Fruit fly (Drosophila melanogaster) whole organism, embryonic: Measurements from ENCODE around the gene Adat1.

Experiments
- Bgb ChIP-seq: fragments of 200-800 bp; sonication (Bioruptor generic); IDR thresholded peaks from 2 replicates; pipeline ENCODE4 v1.3.6; 2022; ENCODE audit warnings: missing biosample characterization, missing genetic modification characterization; ENCODE audit not compliant: partially characterized antibody
- CG10979 ChIP-seq: fragments of 200-800 bp; sonication (Bioruptor generic); optimal IDR thresholded peaks from 2 replicates; lab custom pipeline; 2018; ENCODE audit warnings: missing biosample characterization, mild to moderate bottlenecking, missing genetic modification characterization, moderate library complexity
- CG12769 ChIP-seq: fragments of 200-800 bp; sonication (Bioruptor generic); optimal IDR thresholded peaks from 2 replicates; lab custom pipeline; 2019; ENCODE audit warnings: missing biosample characterization, mild to moderate bottlenecking, missing genetic modification characterization, moderate library complexity
- CG12942 ChIP-seq: fragments of 200-800 bp; sonication (Bioruptor generic); optimal IDR thresholded peaks from 3 replicates; lab custom pipeline; 2016; ENCODE audit warnings: missing biosample characterization, missing genetic modification characterization
- CG16779 ChIP-seq: fragments of 200-800 bp; sonication (Bioruptor generic); IDR thresholded peaks from 2 replicates; pipeline ENCODE4 v1.3.6; 2022; ENCODE audit warnings: missing biosample characterization, missing genetic modification characterization
- CG17829 ChIP-seq: fragments of 200-800 bp; optimal IDR thresholded peaks from 2 replicates; lab custom pipeline; 2019; ENCODE audit warnings: missing biosample characterization, mild to moderate bottlenecking, missing genetic modification characterization, moderate library complexity
- CG2120 ChIP-seq: fragments of 200-800 bp; sonication (Bioruptor generic); optimal IDR thresholded peaks from 3 replicates; lab custom pipeline; 2016; ENCODE audit warnings: missing biosample characterization, missing genetic modification characterization
- CG2199 ChIP-seq: fragments of 200-800 bp; sonication (Bioruptor generic); IDR thresholded peaks from 3 replicates; pipeline ENCODE4 v1.3.6; 2022; ENCODE audit warnings: missing biosample characterization, missing genetic modification characterization
- CG31441 ChIP-seq: fragments of 200-800 bp; sonication (Bioruptor generic); IDR thresholded peaks from 2 replicates; pipeline ENCODE4 v1.3.6; 2022; ENCODE audit warnings: missing biosample characterization, missing genetic modification characterization
- CG32767 ChIP-seq: fragments of 200-800 bp; sonication (Bioruptor generic); IDR thresholded peaks from 2 replicates; pipeline ENCODE4 v1.3.6; 2022; ENCODE audit warnings: missing biosample characterization, missing genetic modification characterization
- CG34224 ChIP-seq: fragments of 200-800 bp; sonication (Bioruptor generic); IDR thresholded peaks from 3 replicates; pipeline ENCODE4 v1.3.6; 2022; ENCODE audit warnings: missing biosample characterization, missing genetic modification characterization; ENCODE audit not compliant: partially characterized antibody
- CG34422 ChIP-seq: fragments of 200-800 bp; sonication (Bioruptor generic); IDR thresholded peaks from 3 replicates; pipeline ENCODE4 v1.3.6; 2022; ENCODE audit warnings: missing biosample characterization, missing genetic modification characterization
- CG8281 ChIP-seq: fragments of 200-800 bp; sonication (Bioruptor generic); optimal IDR thresholded peaks from 2 replicates; lab custom pipeline; 2018; ENCODE audit warnings: missing biosample characterization, mild to moderate bottlenecking, missing genetic modification characterization, moderate library complexity
- Dfd ChIP-seq, 2 experiments: fragments of >200 bp; optimal IDR thresholded peaks; 2 replicates each; lab custom pipeline; 2017; ENCODE audit warnings: missing biosample characterization in 2 of 2, missing genetic modification characterization in 2 of 2
- H15 ChIP-seq: fragments of 200-800 bp; sonication (Bioruptor generic); IDR thresholded peaks from 3 replicates; pipeline ENCODE4 v1.3.6; 2022; ENCODE audit warnings: missing biosample characterization, missing genetic modification characterization
- HLH4C ChIP-seq: fragments of 200-800 bp; sonication (Bioruptor generic); IDR thresholded peaks from 3 replicates; pipeline ENCODE4 v1.3.6; 2022; ENCODE audit warnings: missing biosample characterization, missing genetic modification characterization; ENCODE audit not compliant: partially characterized antibody
- Hmx ChIP-seq: fragments of 200-800 bp; sonication (Bioruptor generic); optimal IDR thresholded peaks from 2 replicates; lab custom pipeline; 2016; ENCODE audit warnings: missing biosample characterization, missing genetic modification characterization
- Jarid2 ChIP-seq: fragments of 200-800 bp; sonication (Bioruptor generic); optimal IDR thresholded peaks from 3 replicates; lab custom pipeline; 2017; ENCODE audit warnings: mild to moderate bottlenecking, missing biosample characterization, missing genetic modification reagents, missing genetic modification characterization
- Lpt ChIP-seq: fragments of >200 bp; optimal IDR thresholded peaks from 2 replicates; lab custom pipeline; 2018; ENCODE audit warnings: missing biosample characterization, missing genetic modification characterization
- Mes4 ChIP-seq: fragments of 200-800 bp; sonication (Bioruptor generic); optimal IDR thresholded peaks from 2 replicates; lab custom pipeline; 2016; ENCODE audit warnings: missing biosample characterization, missing genetic modification characterization
- Myb ChIP-seq: fragments of 200-800 bp; sonication (Bioruptor generic); optimal IDR thresholded peaks from 2 replicates; lab custom pipeline; 2016; ENCODE audit warnings: missing biosample characterization, missing genetic modification characterization
- ato ChIP-seq: fragments of 200-800 bp; sonication (Bioruptor generic); IDR thresholded peaks from 2 replicates; pipeline ENCODE4 v1.3.6; 2022; ENCODE audit warnings: missing biosample characterization, missing genetic modification characterization; ENCODE audit not compliant: partially characterized antibody
- bbx ChIP-seq: fragments of 200-800 bp; sonication (Bioruptor generic); IDR thresholded peaks from 2 replicates; pipeline ENCODE4 v1.3.6; 2022; ENCODE audit warnings: missing biosample characterization, missing genetic modification characterization; ENCODE audit not compliant: partially characterized antibody
- bowl ChIP-seq: fragments of 200-800 bp; sonication (Bioruptor generic); IDR thresholded peaks from 2 replicates; pipeline ENCODE4 v1.3.6; 2022; ENCODE audit warnings: missing biosample characterization, missing genetic modification characterization
- cg ChIP-seq: fragments of 200-800 bp; sonication (Bioruptor generic); optimal IDR thresholded peaks from 3 replicates; lab custom pipeline; 2019; ENCODE audit warnings: missing biosample characterization, mild to moderate bottlenecking, missing genetic modification characterization, moderate library complexity
- chinmo ChIP-seq: fragments of 200-800 bp; sonication (Bioruptor generic); IDR thresholded peaks from 4 replicates; pipeline ENCODE4 v1.3.6; 2022; ENCODE audit warnings: missing biosample characterization, missing genetic modification characterization; ENCODE audit not compliant: partially characterized antibody
- chm ChIP-seq: fragments of 200-800 bp; sonication (Bioruptor generic); IDR thresholded peaks from 2 replicates; pipeline ENCODE4 v1.3.6; 2022; ENCODE audit warnings: missing biosample characterization, missing genetic modification characterization
- ci ChIP-seq: fragments of 200-800 bp; sonication (Bioruptor generic); IDR thresholded peaks from 3 replicates; pipeline ENCODE4 v1.3.6; 2022; ENCODE audit warnings: missing biosample characterization, missing genetic modification characterization
- danr ChIP-seq: fragments of 200-800 bp; sonication (Bioruptor generic); IDR thresholded peaks from 2 replicates; pipeline ENCODE4 v1.3.6; 2022; ENCODE audit warnings: missing biosample characterization, missing genetic modification characterization
- dati ChIP-seq: fragments of 200-800 bp; sonication (Bioruptor generic); IDR thresholded peaks from 2 replicates; pipeline ENCODE4 v1.3.6; 2022; ENCODE audit warnings: missing biosample characterization, missing genetic modification characterization
- ewg ChIP-seq: fragments of 200-800 bp; sonication (Bioruptor generic); optimal IDR thresholded peaks from 3 replicates; lab custom pipeline; 2017; ENCODE audit warnings: mild to moderate bottlenecking, missing biosample characterization, missing genetic modification reagents, missing genetic modification characterization
- her ChIP-seq: fragments of 200-800 bp; sonication (Bioruptor generic); optimal IDR thresholded peaks from 2 replicates; lab custom pipeline; 2016; ENCODE audit warnings: missing biosample characterization, missing genetic modification characterization
- hth ChIP-seq: fragments of >200 bp; optimal IDR thresholded peaks from 2 replicates; lab custom pipeline; 2017; ENCODE audit warnings: inconsistent platforms
- inv ChIP-seq: fragments of 200-800 bp; sonication (Bioruptor generic); IDR thresholded peaks from 2 replicates; pipeline ENCODE4 v1.3.6; 2022; ENCODE audit warnings: missing biosample characterization, missing genetic modification characterization; ENCODE audit not compliant: partially characterized antibody
- lilli ChIP-seq: fragments of 200-800 bp; sonication (Bioruptor generic); optimal IDR thresholded peaks from 3 replicates; lab custom pipeline; 2016; ENCODE audit warnings: missing biosample characterization, missing genetic modification characterization
- luna ChIP-seq: fragments of 200-800 bp; sonication (Bioruptor generic); optimal IDR thresholded peaks from 2 replicates; lab custom pipeline; 2016; ENCODE audit warnings: missing biosample characterization, missing genetic modification characterization
- mld ChIP-seq: fragments of 200-800 bp; sonication (Bioruptor generic); IDR thresholded peaks from 3 replicates; pipeline ENCODE4 v1.3.6; 2022; ENCODE audit warnings: missing biosample characterization, missing genetic modification characterization; ENCODE audit not compliant: partially characterized antibody
- rib ChIP-seq: fragments of 200-800 bp; sonication (Bioruptor generic); IDR thresholded peaks from 2 replicates; pipeline ENCODE4 v1.3.6; 2022; ENCODE audit warnings: missing biosample characterization, missing genetic modification characterization
- stwl ChIP-seq: fragments of 200-800 bp; sonication (Bioruptor generic); optimal IDR thresholded peaks from 3 replicates; lab custom pipeline; 2018; ENCODE audit warnings: missing biosample characterization, mild to moderate bottlenecking, missing genetic modification characterization, moderate library complexity
- tin ChIP-seq: fragments of 200-800 bp; sonication (Bioruptor generic); optimal IDR thresholded peaks from 3 replicates; lab custom pipeline; 2016; ENCODE audit warnings: missing biosample characterization, missing genetic modification characterization
- tna ChIP-seq: fragments of 200-800 bp; sonication (Bioruptor generic); IDR thresholded peaks from 2 replicates; pipeline ENCODE4 v1.3.6; 2022; ENCODE audit warnings: missing biosample characterization, missing genetic modification characterization; ENCODE audit not compliant: partially characterized antibody
- unc-4 ChIP-seq: fragments of 200-800 bp; sonication (Bioruptor generic); IDR thresholded peaks from 2 replicates; pipeline ENCODE4 v1.3.6; 2022; ENCODE audit warnings: missing biosample characterization, missing genetic modification characterization; ENCODE audit not compliant: partially characterized antibody
- wek ChIP-seq: fragments of 200-800 bp; sonication (Bioruptor generic); optimal IDR thresholded peaks from 3 replicates; lab custom pipeline; 2018; ENCODE audit warnings: missing biosample characterization, mild to moderate bottlenecking, missing genetic modification characterization, moderate library complexity
- z ChIP-seq: fragments of 200-800 bp; sonication (Bioruptor generic); IDR thresholded peaks from 3 replicates; pipeline ENCODE4 v1.3.6; 2022; ENCODE audit warnings: missing biosample characterization, missing genetic modification characterization
- zf30C ChIP-seq: fragments of 200-800 bp; sonication (Bioruptor generic); optimal IDR thresholded peaks from 3 replicates; lab custom pipeline; 2018; ENCODE audit warnings: missing biosample characterization, mild to moderate bottlenecking, missing genetic modification characterization

Adat1 gene

DNA sequence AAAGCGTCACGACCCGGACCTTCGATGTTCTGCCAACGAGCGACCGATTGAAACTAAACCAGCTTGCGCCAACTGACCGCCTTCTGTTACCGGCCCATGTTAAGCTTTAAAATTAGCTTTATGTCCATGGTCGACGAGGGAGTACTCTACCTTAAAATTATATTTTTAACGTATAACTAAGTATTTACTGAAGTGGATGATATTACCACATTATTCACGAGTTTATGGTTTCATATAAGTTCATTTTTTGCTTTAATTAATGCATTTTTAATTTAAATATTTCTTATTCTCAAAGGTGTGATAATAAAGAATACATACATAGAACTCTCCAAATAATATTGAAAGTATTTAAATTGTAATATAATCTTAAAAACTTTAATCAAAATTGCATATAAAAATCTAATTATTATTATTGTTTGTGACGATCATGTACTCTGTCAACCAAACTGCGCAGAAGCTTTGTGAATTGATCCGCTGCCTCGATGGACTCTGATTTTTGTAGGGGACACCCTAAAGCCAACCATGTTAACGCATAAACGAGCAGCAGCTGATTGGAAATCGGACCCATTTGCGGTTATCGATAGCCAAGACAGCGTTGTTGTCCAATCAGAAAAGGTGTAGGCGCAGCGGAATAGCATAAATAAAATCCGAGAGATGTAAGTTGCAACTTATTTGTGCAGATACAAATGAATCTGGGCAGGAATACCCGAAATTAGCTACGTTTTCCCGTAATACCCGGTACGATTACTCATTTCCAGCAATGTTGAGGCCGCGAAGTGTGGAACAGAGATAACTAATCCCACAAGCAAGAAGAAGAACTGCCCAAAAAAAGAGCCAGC lies 30.9 kb downstream of the Adat1 start, which contains the start of the genes CG9008 and p38b (continued):
- TF ChIP-seq CG10979 (tag; lab: Kevin White, UChicago) (peak; percentile 83), Mes4 (no peak), Hmx (GFP tag; lab: Kevin White, UChicago) (no peak), ewg (GFP tag; lab: Kevin White, UChicago) (peak; percentile 79), CG8281 (tag; lab: Kevin White, UChicago) (peak; percentile 54), CG17829 (tag; lab: Kevin White, UChicago) (peak; percentile 88)
- TF ChIP-seq, all 482 proteins: peak for 308

DNA sequence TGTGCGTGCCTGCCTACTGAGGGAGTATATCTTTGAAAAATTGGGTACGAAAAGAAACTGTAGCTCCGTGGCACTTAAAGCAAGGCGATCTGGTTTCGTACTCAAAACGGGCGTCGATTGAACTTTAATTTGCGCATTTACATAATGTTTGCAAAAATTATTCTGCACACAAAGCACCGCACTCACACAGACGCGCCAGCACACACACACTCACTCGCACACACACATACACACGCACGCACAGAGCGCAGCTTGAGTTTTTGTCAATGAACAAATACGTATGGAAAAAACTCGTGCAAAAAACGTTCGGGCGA lies 31.5 kb downstream of the Adat1 start:
- no peak for TF ChIP-seq CG2120 (GFP tag; lab: Kevin White, UChicago)
- TF ChIP-seq tin: no peak
- TF ChIP-seq stwl (tag; lab: Kevin White, UChicago): no peak
- TF ChIP-seq ci (GFP tag; lab: Robert Waterston, UW): peak; percentile 58; the same call in 2 of the 3 replicates
- TF ChIP-seq wek: peak; percentile 13
- TF ChIP-seq Myb (GFP tag; lab: Kevin White, UChicago): no peak
- no peak for TF ChIP-seq dati
- 0 out of 3 replicates have a peak, but pooled peaks have one; percentile 48 for TF ChIP-seq mld (GFP tag; lab: Robert Waterston, UW)
- TF ChIP-seq CG10979 (tag; lab: Kevin White, UChicago): no peak
- TF ChIP-seq CG34422 (GFP tag; lab: Robert Waterston, UW): peak; percentile 83; the same call in 1 of the 3 replicates
- TF ChIP-seq CG2199 (GFP tag; lab: Robert Waterston, UW): 0 out of 3 replicates have a peak, but pooled peaks have one; percentile 22
- 0 out of 2 replicates have a peak, but pooled peaks have one; percentile 36 for TF ChIP-seq tna (GFP tag; lab: Robert Waterston, UW)
- TF ChIP-seq HLH4C (GFP tag; lab: Robert Waterston, UW): 0 out of 3 replicates have a peak, but pooled peaks have one; percentile 6
- peak; percentile 57; the same call in 1 of the 3 replicates for TF ChIP-seq z (GFP tag; lab: Robert Waterston, UW)
- no peak for TF ChIP-seq danr (GFP tag; lab: Robert Waterston, UW)
- TF ChIP-seq chm (GFP tag; lab: Robert Waterston, UW): peak; percentile 25; the same call in 1 of the 2 replicates
- TF ChIP-seq bowl (GFP tag; lab: Robert Waterston, UW): peak; percentile 41; the same call in 1 of the 2 replicates
- TF ChIP-seq rib (GFP tag; lab: Robert Waterston, UW): peak; percentile 92
- TF ChIP-seq hth (lab: Kevin White, UChicago): no peak
- peak; percentile 58; the same call in 1 of the 2 replicates for TF ChIP-seq Bgb
- no peak for TF ChIP-seq CG31441 (GFP tag; lab: Robert Waterston, UW)
- peak; percentile 43; the same call in 1 of the 2 replicates for TF ChIP-seq ato (GFP tag; lab: Robert Waterston, UW)
- peak; percentile 22 for TF ChIP-seq CG12769
- peak; percentile 35; the same call in 1 of the 2 replicates for TF ChIP-seq inv (GFP tag; lab: Robert Waterston, UW)
- peak; percentile 80; the same call in 2 of the 4 replicates for TF ChIP-seq chinmo (GFP tag; lab: Robert Waterston, UW)
- peak; percentile 60; the same call in 1 of the 2 replicates for TF ChIP-seq CG16779 (GFP tag; lab: Robert Waterston, UW)
- peak; percentile 67; the same call in 1 of the 2 replicates for TF ChIP-seq bbx
- TF ChIP-seq cg (GFP tag; lab: Kevin White, UChicago): peak; percentile 69
- no peak for TF ChIP-seq luna (GFP tag; lab: Kevin White, UChicago)
- TF ChIP-seq H15 (GFP tag; lab: Robert Waterston, UW): 0 out of 3 replicates have a peak, but pooled peaks have one; percentile 19
- TF ChIP-seq lilli: no peak
- TF ChIP-seq CG34224 (GFP tag; lab: Robert Waterston, UW): peak; percentile 15; the same call in 1 of the 3 replicates
- TF ChIP-seq CG32767: no peak
- TF ChIP-seq CG12942: no peak
- TF ChIP-seq Jarid2 (GFP tag; lab: Kevin White, UChicago): peak; percentile 81
- no peak for TF ChIP-seq zf30C (GFP tag; lab: Kevin White, UChicago)
- TF ChIP-seq Lpt: no peak
- peak in 1 of 2 experiments; percentile 26 for TF ChIP-seq Dfd (GFP tag; optimal IDR thresholded peaks at IDR 0.05; lab: Kevin White, UChicago)
- peak; percentile 26; the same call in 1 of the 2 replicates for TF ChIP-seq unc-4
- peak; percentile 17 for TF ChIP-seq her (GFP tag; lab: Kevin White, UChicago)
